Worm (Caenorhabditis elegans) whole organism, young adult: ENCODE data around the gene srdh-1.
A peak's percentile ranks its signal among the peaks of the same experiment; 100 is the strongest.

ENCODE experiments used
- B0035.1 ChIP-seq: sonication (generic microtip); optimal IDR thresholded peaks from 2 replicates; lab custom pipeline; 2016; ENCODE audit warnings: missing genetic modification characterization, mild to moderate bottlenecking, missing compliant biosample characterization, missing genotype, missing genetic modification reagents
- B0336.3 ChIP-seq: fragments of 200-800 bp; sonication (Bioruptor generic); IDR thresholded peaks from 2 replicates; pipeline ENCODE4 v1.3.6; 2022; ENCODE audit warnings: missing genetic modification characterization, missing compliant biosample characterization
- F10E7.11 ChIP-seq: sonication (generic microtip); optimal IDR thresholded peaks from 2 replicates; lab custom pipeline; 2017; ENCODE audit warnings: mild to moderate bottlenecking, missing genetic modification characterization, moderate library complexity, missing compliant biosample characterization
- F33H1.4 ChIP-seq: fragments of 200-800 bp; sonication (Bioruptor generic); IDR thresholded peaks from 2 replicates; pipeline ENCODE4 v1.3.6; 2022; ENCODE audit warnings: missing genetic modification reagents, missing genetic modification characterization, missing compliant biosample characterization
- F39B2.1 ChIP-seq: fragments of 200-800 bp; sonication (Bioruptor generic); IDR thresholded peaks from 2 replicates; pipeline ENCODE4 v1.3.6; 2022; ENCODE audit warnings: missing genetic modification reagents, missing genetic modification characterization, missing compliant biosample characterization
- F49E8.2 ChIP-seq: sonication (generic microtip); optimal IDR thresholded peaks from 3 replicates; lab custom pipeline; 2017; ENCODE audit warnings: missing genetic modification characterization, mild to moderate bottlenecking, missing compliant biosample characterization, antibody characterized with exemption, moderate library complexity; ENCODE audit not compliant: insufficient read depth
- F52B5.7 ChIP-seq: sonication (generic microtip); optimal IDR thresholded peaks from 2 replicates; lab custom pipeline; 2016; ENCODE audit warnings: mild to moderate bottlenecking, missing genetic modification characterization, missing compliant biosample characterization
- K11D2.4 ChIP-seq: fragments of 200-800 bp; sonication (Bioruptor generic); IDR thresholded peaks from 2 replicates; pipeline ENCODE4 v1.3.6; 2022; ENCODE audit warnings: missing genetic modification reagents, missing genetic modification characterization, missing compliant biosample characterization
- Y53G8AR.9 ChIP-seq: fragments of 200-800 bp; sonication (Bioruptor generic); conservative IDR thresholded peaks from 2 replicates; pipeline ENCODE4 v1.3.6; 2022; ENCODE audit warnings: missing genetic modification reagents, missing genetic modification characterization, missing compliant biosample characterization
- aptf-2 ChIP-seq: fragments of 200-800 bp; sonication (Bioruptor generic); conservative IDR thresholded peaks from 2 replicates; pipeline ENCODE4 v1.3.6; 2022; ENCODE audit warnings: missing genetic modification reagents, missing genetic modification characterization, missing compliant biosample characterization
- atf-7 ChIP-seq: sonication (generic microtip); optimal IDR thresholded peaks from 2 replicates; lab custom pipeline; 2017; ENCODE audit warnings: mild to moderate bottlenecking, missing genetic modification characterization, missing compliant biosample characterization
- athp-1 ChIP-seq: sonication (generic microtip); optimal IDR thresholded peaks from 2 replicates; lab custom pipeline; 2017; ENCODE audit warnings: mild to moderate bottlenecking, missing genetic modification characterization, missing compliant biosample characterization
- attf-6 ChIP-seq: fragments of 200-800 bp; sonication (Bioruptor generic); IDR thresholded peaks from 2 replicates; pipeline ENCODE4 v1.3.6; 2022; ENCODE audit warnings: missing genetic modification reagents, missing genetic modification characterization, missing compliant biosample characterization
- ccch-3 ChIP-seq: fragments of 200-800 bp; sonication (Bioruptor generic); optimal IDR thresholded peaks from 2 replicates; lab custom pipeline; 2018; ENCODE audit warnings: mild to moderate bottlenecking, missing genetic modification characterization, missing compliant biosample characterization
- ceh-100 ChIP-seq: fragments of 200-800 bp; sonication (Bioruptor generic); IDR thresholded peaks from 2 replicates; pipeline ENCODE4 v1.3.6; 2022; ENCODE audit warnings: missing genetic modification reagents, missing genetic modification characterization, missing compliant biosample characterization
- ceh-27 ChIP-seq: fragments of 200-800 bp; sonication (Bioruptor generic); optimal IDR thresholded peaks from 2 replicates; lab custom pipeline; 2018; ENCODE audit warnings: mild to moderate bottlenecking, missing genetic modification characterization, moderate library complexity, missing compliant biosample characterization
- ceh-58 ChIP-seq: fragments of 200-800 bp; sonication (Bioruptor generic); IDR thresholded peaks from 2 replicates; pipeline ENCODE4 v1.3.6; 2022; ENCODE audit warnings: missing genetic modification characterization, missing compliant biosample characterization
- ceh-91 ChIP-seq: fragments of 200-800 bp; sonication (Bioruptor generic); IDR thresholded peaks from 2 replicates; pipeline ENCODE4 v1.3.6; 2022; ENCODE audit warnings: missing genetic modification reagents, missing genetic modification characterization, missing compliant biosample characterization
- chd-7 ChIP-seq: sonication (generic microtip); optimal IDR thresholded peaks from 2 replicates; lab custom pipeline; 2016; ENCODE audit warnings: mild to moderate bottlenecking, missing genetic modification characterization, moderate library complexity, missing compliant biosample characterization
- dox-1 ChIP-seq: fragments of 200-800 bp; sonication (Bioruptor generic); IDR thresholded peaks from 2 replicates; pipeline ENCODE4 v1.3.6; 2022; ENCODE audit warnings: missing genetic modification reagents, missing genetic modification characterization, missing compliant biosample characterization
- dpl-1 ChIP-seq: fragments of 150-350 bp; optimal IDR thresholded peaks from 2 replicates; lab custom pipeline; 2014; ENCODE audit warnings: missing biosample characterization, missing genetic modification reagents, missing genetic modification characterization
- egrh-3 ChIP-seq: fragments of 200-800 bp; sonication (Bioruptor generic); IDR thresholded peaks from 2 replicates; pipeline ENCODE4 v1.3.6; 2022; ENCODE audit warnings: missing genetic modification reagents, missing genetic modification characterization, missing compliant biosample characterization
- fkh-3 ChIP-seq: sonication (generic microtip); optimal IDR thresholded peaks from 2 replicates; lab custom pipeline; 2016; ENCODE audit warnings: mild to moderate bottlenecking, missing genetic modification characterization, missing compliant biosample characterization
- him-1 ChIP-seq: sonication (generic microtip); optimal IDR thresholded peaks from 2 replicates; lab custom pipeline; 2016; ENCODE audit warnings: missing genotype, missing genetic modification reagents, missing genetic modification characterization, missing compliant biosample characterization
- hmg-1.2 ChIP-seq: fragments of 200-800 bp; sonication (Bioruptor generic); IDR thresholded peaks from 2 replicates; pipeline ENCODE4 v1.3.6; 2022; ENCODE audit warnings: missing genetic modification reagents, missing genetic modification characterization, missing compliant biosample characterization
- hrde-1 ChIP-seq: sonication (generic microtip); optimal IDR thresholded peaks from 2 replicates; lab custom pipeline; 2016; ENCODE audit warnings: missing genetic modification characterization, mild to moderate bottlenecking, missing compliant biosample characterization, moderate library complexity, missing genotype, missing genetic modification reagents, borderline replicate concordance
- lag-1 ChIP-seq: fragments of 200-800 bp; sonication (Bioruptor generic); IDR thresholded peaks from 2 replicates; pipeline ENCODE4 v1.3.6; 2022; ENCODE audit warnings: missing genetic modification reagents, missing genetic modification characterization, missing compliant biosample characterization
- let-526 ChIP-seq: fragments of 200-800 bp; sonication (Bioruptor generic); IDR thresholded peaks from 2 replicates; pipeline ENCODE4 v1.3.6; 2022; ENCODE audit warnings: missing genetic modification reagents, missing genetic modification characterization, missing compliant biosample characterization
- lin-26 ChIP-seq: fragments of 200-800 bp; sonication (Bioruptor generic); IDR thresholded peaks from 2 replicates; pipeline ENCODE4 v1.3.6; 2022; ENCODE audit warnings: missing genetic modification reagents, missing genetic modification characterization, missing compliant biosample characterization
- lin-35 ChIP-seq, 3 experiments: fragments of 150-350 bp in 2 of 3; sonication (generic microtip) in 1 of 3; optimal IDR thresholded peaks; 2 replicates each; lab custom pipeline; 2014 to 2018; ENCODE audit warnings: missing biosample characterization in 3 of 3, missing genetic modification characterization in 3 of 3, missing genetic modification reagents in 3 of 3
- lin-54 ChIP-seq: fragments of 200-800 bp; sonication (Bioruptor generic); optimal IDR thresholded peaks from 2 replicates; lab custom pipeline; 2018; ENCODE audit warnings: mild to moderate bottlenecking, missing genetic modification characterization, missing compliant biosample characterization
- lir-1 ChIP-seq: fragments of 200-800 bp; sonication (Bioruptor generic); conservative IDR thresholded peaks from 2 replicates; pipeline ENCODE4 v1.3.6; 2022; ENCODE audit warnings: missing genetic modification reagents, missing genetic modification characterization, missing compliant biosample characterization
- madf-10 ChIP-seq: sonication (generic microtip); optimal IDR thresholded peaks from 2 replicates; lab custom pipeline; 2016; ENCODE audit warnings: mild to moderate bottlenecking, missing genetic modification characterization, missing compliant biosample characterization
- madf-6 ChIP-seq: fragments of 200-800 bp; sonication (Bioruptor generic); IDR thresholded peaks from 2 replicates; pipeline ENCODE4 v1.3.6; 2022; ENCODE audit warnings: missing genetic modification reagents, missing genetic modification characterization, missing compliant biosample characterization
- mcd-1 ChIP-seq: fragments of 200-800 bp; sonication (Bioruptor generic); IDR thresholded peaks from 2 replicates; pipeline ENCODE4 v1.3.6; 2022; ENCODE audit warnings: missing genetic modification reagents, missing genetic modification characterization, missing compliant biosample characterization
- nfyb-1 ChIP-seq: fragments of 200-800 bp; sonication (Bioruptor generic); IDR thresholded peaks from 2 replicates; pipeline ENCODE4 v1.3.6; 2022; ENCODE audit warnings: missing genetic modification reagents, missing genetic modification characterization, missing compliant biosample characterization
- nhr-27 ChIP-seq: fragments of 200-800 bp; sonication (Bioruptor generic); optimal IDR thresholded peaks from 2 replicates; lab custom pipeline; 2018; ENCODE audit warnings: mild to moderate bottlenecking, missing genetic modification characterization, moderate library complexity, missing compliant biosample characterization
- pbrm-1 ChIP-seq: fragments of 200-800 bp; sonication (Bioruptor generic); IDR thresholded peaks from 2 replicates; pipeline ENCODE4 v1.3.6; 2022; ENCODE audit warnings: missing genetic modification reagents, missing genetic modification characterization, missing compliant biosample characterization
- rcor-1 ChIP-seq: fragments of 200-800 bp; sonication (Bioruptor generic); IDR thresholded peaks from 2 replicates; pipeline ENCODE4 v1.3.6; 2022; ENCODE audit warnings: missing genetic modification reagents, missing genetic modification characterization, missing compliant biosample characterization
- repo-1 ChIP-seq: sonication (generic microtip); optimal IDR thresholded peaks from 2 replicates; lab custom pipeline; 2017; ENCODE audit warnings: mild to moderate bottlenecking, missing genetic modification characterization, missing compliant biosample characterization
- sdz-38 ChIP-seq: sonication (generic microtip); optimal IDR thresholded peaks from 2 replicates; lab custom pipeline; 2016; ENCODE audit warnings: missing genotype, missing genetic modification characterization, missing compliant biosample characterization
- snpc-1.1 ChIP-seq: sonication (generic microtip); optimal IDR thresholded peaks from 2 replicates; lab custom pipeline; 2017; ENCODE audit warnings: missing genetic modification characterization, mild to moderate bottlenecking, missing compliant biosample characterization, antibody characterized with exemption, moderate library complexity, missing genotype, missing genetic modification reagents; ENCODE audit not compliant: insufficient read depth
- somi-1 ChIP-seq: fragments of 200-800 bp; sonication (Bioruptor generic); optimal IDR thresholded peaks from 2 replicates; lab custom pipeline; 2018; ENCODE audit warnings: mild to moderate bottlenecking, missing genetic modification characterization, missing compliant biosample characterization
- sptf-2 ChIP-seq: fragments of 200-800 bp; sonication (Bioruptor generic); optimal IDR thresholded peaks from 2 replicates; lab custom pipeline; 2018; ENCODE audit warnings: mild to moderate bottlenecking, missing genetic modification characterization, missing compliant biosample characterization
- tlf-1 ChIP-seq: fragments of 200-800 bp; sonication (Bioruptor generic); optimal IDR thresholded peaks from 2 replicates; lab custom pipeline; 2018; ENCODE audit warnings: mild to moderate bottlenecking, missing genetic modification characterization, missing compliant biosample characterization
- unc-130 ChIP-seq: sonication (generic microtip); optimal IDR thresholded peaks from 2 replicates; lab custom pipeline; 2016; ENCODE audit warnings: missing genetic modification reagents, missing genetic modification characterization, missing compliant biosample characterization
- zim-3 ChIP-seq: sonication (generic microtip); optimal IDR thresholded peaks from 2 replicates; lab custom pipeline; 2017; ENCODE audit warnings: mild to moderate bottlenecking, missing genetic modification characterization, moderate library complexity, missing compliant biosample characterization
- ztf-25 ChIP-seq: fragments of 200-800 bp; sonication (Bioruptor generic); IDR thresholded peaks from 2 replicates; pipeline ENCODE4 v1.3.6; 2022; ENCODE audit warnings: missing genetic modification reagents, missing genetic modification characterization, missing compliant biosample characterization

The srdh-1 gene

DNA sequence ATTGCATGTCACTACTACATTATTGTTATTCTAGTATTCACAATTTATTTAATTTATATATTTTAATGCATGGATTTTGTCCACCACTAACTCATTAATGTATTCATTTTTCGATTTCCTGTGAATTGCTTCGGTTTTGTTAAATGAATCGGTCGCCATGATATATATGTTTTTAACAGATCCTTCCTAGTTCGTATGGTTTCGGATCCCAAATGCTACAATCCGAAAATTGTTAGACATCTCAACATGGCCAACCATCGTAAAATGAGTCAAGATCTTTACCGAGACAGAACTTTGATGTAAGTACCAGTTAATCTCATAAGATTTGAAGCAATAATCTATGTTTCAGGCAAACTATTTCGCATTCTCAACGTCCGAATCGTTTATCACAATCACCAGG is 8.6 kb downstream of the srdh-1 start (continued):
- TF ChIP-seq B0336.3 (GFP tag; lab: Robert Waterston, UW) (peak; percentile 64; the same call in 1 of the 2 replicates), hmg-1.2 (GFP tag; lab: Robert Waterston, UW) (no peak; the same call in 1 of the 2 replicates), athp-1 (tag; lab: Kevin White, UChicago) (peak; percentile 29), F39B2.1 (GFP tag; lab: Robert Waterston, UW) (no peak), madf-10 (tag; lab: Kevin White, UChicago) (no peak), sdz-38 (no peak), Y53G8AR.9 (GFP tag; lab: Robert Waterston, UW) (0 out of 2 replicates have a peak, but pooled peaks have one; percentile 50), repo-1 (tag; lab: Kevin White, UChicago) (no peak), K11D2.4 (GFP tag; lab: Robert Waterston, UW) (no peak), pbrm-1 (GFP tag; lab: Robert Waterston, UW) (no peak), nhr-27 (tag; lab: Kevin White, UChicago) (no peak), madf-6 (GFP tag; lab: Robert Waterston, UW) (peak; percentile 65), him-1 (tag; lab: Kevin White, UChicago) (peak; percentile 20), hrde-1 (peak; percentile 29), ccch-3 (GFP tag; lab: Kevin White, UChicago) (no peak), snpc-1.1 (no peak), fkh-3 (no peak), F49E8.2 (tag; lab: Kevin White, UChicago) (peak; percentile 64), ceh-58 (GFP tag; lab: Robert Waterston, UW) (no peak), nfyb-1 (GFP tag; lab: Robert Waterston, UW) (no peak), attf-6 (GFP tag; lab: Robert Waterston, UW) (no peak), ceh-27 (GFP tag; lab: Kevin White, UChicago) (no peak), lin-26 (GFP tag; lab: Robert Waterston, UW) (no peak), rcor-1 (peak; percentile 20; the same call in 1 of the 2 replicates), unc-130 (GFP tag; lab: Kevin White, UChicago) (peak; percentile 25), dpl-1 (GFP tag; lab: Kevin White, UChicago) (no peak), B0035.1 (no peak), somi-1 (GFP tag; lab: Kevin White, UChicago) (no peak), lin-35 (GFP tag; optimal IDR thresholded peaks at IDR 0.05; lab: Kevin White, UChicago) (no peak), F33H1.4 (GFP tag; lab: Robert Waterston, UW) (peak; percentile 42), zim-3 (tag; lab: Kevin White, UChicago) (peak; percentile 3), ztf-25 (GFP tag; lab: Robert Waterston, UW) (no peak), dox-1 (GFP tag; lab: Robert Waterston, UW) (no peak), aptf-2 (GFP tag; lab: Robert Waterston, UW) (no peak), lag-1 (GFP tag; lab: Robert Waterston, UW) (no peak), tlf-1 (GFP tag; lab: Kevin White, UChicago) (peak; percentile 47), let-526 (GFP tag; lab: Robert Waterston, UW) (no peak), atf-7 (tag; lab: Kevin White, UChicago) (peak; percentile 6), sptf-2 (no peak)

DNA sequence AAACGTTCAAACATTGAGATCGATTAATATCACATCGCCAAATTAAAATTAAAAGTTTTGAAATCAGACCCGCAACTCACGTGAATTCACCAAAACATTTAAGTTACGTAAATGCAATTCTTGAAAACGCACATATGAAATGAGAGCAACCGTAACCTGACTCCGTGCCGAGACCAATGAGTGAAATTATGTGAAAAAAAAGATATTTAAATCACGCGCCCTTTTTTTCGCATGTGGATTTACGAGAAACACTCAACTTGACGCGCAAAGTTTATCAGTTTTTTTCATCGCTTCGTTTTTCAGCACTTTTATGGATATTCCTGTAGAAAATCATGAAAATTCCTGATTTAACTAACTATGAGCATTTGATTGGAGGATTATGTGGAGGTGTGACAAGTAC is 11.6 kb downstream of the srdh-1 start, which contains the start of the genes gei-14 and slc-25A32:
Gene gei-14 (minus strand): TSS at position 175 of the 400 bp plus-strand sequence.
Gene slc-25A32 (plus strand): TSS at position 242 of the 400 bp plus-strand sequence.
- TF ChIP-seq hmg-1.2 (GFP tag; lab: Robert Waterston, UW) (peak; percentile 36), lag-1 (GFP tag; lab: Robert Waterston, UW) (no peak), repo-1 (tag; lab: Kevin White, UChicago) (no peak), lin-54 (GFP tag; lab: Kevin White, UChicago) (peak; percentile 97), mcd-1 (GFP tag; lab: Robert Waterston, UW) (peak; percentile 52; the same call in 1 of the 2 replicates), him-1 (tag; lab: Kevin White, UChicago) (peak; percentile 73), ceh-100 (GFP tag; lab: Robert Waterston, UW) (0 out of 2 replicates have a peak, but pooled peaks have one; percentile 31), lir-1 (GFP tag; lab: Robert Waterston, UW) (no peak), dpl-1 (GFP tag; lab: Kevin White, UChicago) (peak; percentile 83), ceh-91 (peak; percentile 87), F52B5.7 (tag; lab: Kevin White, UChicago) (no peak), F33H1.4 (GFP tag; lab: Robert Waterston, UW) (peak; percentile 92), F10E7.11 (no peak), dox-1 (GFP tag; lab: Robert Waterston, UW) (peak; percentile 73), F49E8.2 (tag; lab: Kevin White, UChicago) (peak; percentile 90), chd-7 (tag; lab: Kevin White, UChicago) (no peak), K11D2.4 (GFP tag; lab: Robert Waterston, UW) (no peak), egrh-3 (GFP tag; lab: Robert Waterston, UW) (no peak)
